Worm (Caenorhabditis elegans): ENCODE results near the gene oga-1.

DNA sequence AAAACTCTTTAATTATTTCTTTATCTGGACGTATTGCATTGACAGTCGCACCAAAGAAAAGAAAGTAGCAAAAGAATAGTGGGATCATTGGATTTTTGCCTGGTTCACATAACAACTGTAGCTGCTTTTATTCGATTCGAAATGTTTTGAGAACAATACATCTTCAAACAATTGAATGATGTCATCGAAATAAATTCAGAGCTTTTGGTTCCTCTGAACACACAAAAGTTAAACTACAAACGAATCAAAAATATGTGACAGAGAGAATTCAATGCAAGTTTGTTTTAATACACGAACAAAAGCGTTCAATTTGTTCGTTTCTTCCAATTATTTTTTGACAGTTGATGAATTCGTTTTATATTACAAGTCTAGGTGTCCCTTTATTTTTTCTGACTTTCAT lies 36.0 kb downstream of the oga-1 start, which contains the start of gene H29C22.1:
- no peak for TF ChIP-seq lsy-2 (tag; optimal IDR thresholded peaks at IDR 0.05)
- TF ChIP-seq elt-3 (tag; optimal IDR thresholded peaks at IDR 0.05) = no peak
- TF ChIP-seq ztf-11 (tag; optimal IDR thresholded peaks at IDR 0.05) = no peak
- no peak for TF ChIP-seq snpc-4 (tag; optimal IDR thresholded peaks at IDR 0.05)
- TF ChIP-seq nhr-28 (tag; optimal IDR thresholded peaks at IDR 0.05) = no peak
- TF ChIP-seq unc-62 (GFP tag; optimal IDR thresholded peaks at IDR 0.05) = no peak
- TF ChIP-seq blmp-1 (tag; optimal IDR thresholded peaks at IDR 0.05) = no peak
- no peak for TF ChIP-seq nhr-76 (tag; optimal IDR thresholded peaks at IDR 0.05)

Data from whole organism, mixed stage, embryonic.